Fruit fly (Drosophila melanogaster) whole organism, embryonic: ENCODE results near the gene brat.

ENCODE experiments used
- CG17612 ChIP-seq: fragments of 200-800 bp; sonication (Bioruptor generic); IDR thresholded peaks from 2 replicates; pipeline ENCODE4 v1.3.6; 2022; ENCODE audit warnings: missing biosample characterization, missing genetic modification characterization
- Dp ChIP-seq: fragments of 200-800 bp; sonication (Bioruptor generic); optimal IDR thresholded peaks from 2 replicates; lab custom pipeline; 2018; ENCODE audit warnings: missing biosample characterization, mild to moderate bottlenecking, missing genetic modification characterization, moderate library complexity
- slou ChIP-seq: fragments of 200-800 bp; sonication (Bioruptor generic); optimal IDR thresholded peaks from 3 replicates; lab custom pipeline; 2016; ENCODE audit warnings: missing biosample characterization, missing genetic modification characterization
- stc ChIP-seq: fragments of 200-800 bp; sonication (Bioruptor generic); IDR thresholded peaks from 2 replicates; pipeline ENCODE4 v1.3.6; 2022; ENCODE audit warnings: missing biosample characterization, missing genetic modification characterization

DNA sequence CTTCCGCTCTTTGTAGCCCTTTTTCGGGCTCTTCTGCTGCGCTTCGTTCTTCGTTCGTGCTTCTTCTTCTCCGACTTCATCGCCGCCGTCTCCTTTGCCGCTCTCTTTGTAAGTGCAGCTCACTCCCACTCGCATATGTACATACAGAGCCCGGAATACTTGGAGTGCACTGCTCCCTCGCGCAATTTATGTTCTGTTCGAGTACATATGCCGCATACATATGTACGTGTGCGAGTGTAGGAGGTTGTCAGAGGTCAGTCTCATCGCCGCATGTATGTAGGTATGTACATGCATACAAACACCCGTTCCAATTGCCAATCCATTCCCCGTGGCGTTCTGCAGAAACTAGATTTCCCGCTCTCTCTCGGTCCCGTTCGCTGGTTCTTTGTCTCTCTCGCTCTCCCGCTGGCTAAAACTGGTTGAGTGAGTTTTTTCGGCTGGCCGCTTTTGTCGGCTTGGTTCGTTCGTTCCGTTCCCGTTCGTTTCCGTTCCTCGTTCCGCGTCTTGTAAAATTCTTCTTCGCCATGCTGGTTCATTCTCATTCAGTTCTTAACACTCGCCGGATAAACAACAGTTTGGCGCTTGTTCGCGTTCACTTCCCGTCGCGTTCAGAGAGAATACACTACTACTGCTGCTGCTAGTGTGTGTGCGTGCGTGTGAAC lies 24.5 kb downstream of the brat start:
- TF ChIP-seq CG17612 (GFP tag; lab: Robert Waterston, UW) (no peak), Dp (GFP tag; lab: Kevin White, UChicago) (no peak), stc (GFP tag; lab: Robert Waterston, UW) (no peak; the same call in 1 of the 2 replicates), slou (GFP tag; lab: Kevin White, UChicago) (no peak)
